Worm (Caenorhabditis elegans) whole organism, L2 larva: ENCODE data around the gene C44C10.12.

Experiments used
- R02D3.7 ChIP-seq: fragments of 150-350 bp; optimal IDR thresholded peaks from 2 replicates; lab custom pipeline; 2014; ENCODE audit warnings: missing biosample characterization, missing genetic modification characterization
- alr-1 ChIP-seq: fragments of 150-350 bp; optimal IDR thresholded peaks from 2 replicates; lab custom pipeline; 2014; ENCODE audit warnings: missing biosample characterization, missing genetic modification characterization
- fos-1 ChIP-seq: fragments of 150-350 bp; optimal IDR thresholded peaks from 2 replicates; lab custom pipeline; 2014; ENCODE audit warnings: missing biosample characterization, missing genetic modification characterization
- nhr-237 ChIP-seq: fragments of 150-350 bp; optimal IDR thresholded peaks from 2 replicates; lab custom pipeline; 2014; ENCODE audit warnings: missing biosample characterization, missing genetic modification characterization
- ztf-11 ChIP-seq: sonication (generic microtip); optimal IDR thresholded peaks from 2 replicates; lab custom pipeline; 2017; ENCODE audit warnings: missing biosample characterization, missing genetic modification characterization
- ztf-4 ChIP-seq: fragments of 150-350 bp; optimal IDR thresholded peaks from 2 replicates; lab custom pipeline; 2014; ENCODE audit warnings: missing biosample characterization, missing genetic modification characterization

DNA sequence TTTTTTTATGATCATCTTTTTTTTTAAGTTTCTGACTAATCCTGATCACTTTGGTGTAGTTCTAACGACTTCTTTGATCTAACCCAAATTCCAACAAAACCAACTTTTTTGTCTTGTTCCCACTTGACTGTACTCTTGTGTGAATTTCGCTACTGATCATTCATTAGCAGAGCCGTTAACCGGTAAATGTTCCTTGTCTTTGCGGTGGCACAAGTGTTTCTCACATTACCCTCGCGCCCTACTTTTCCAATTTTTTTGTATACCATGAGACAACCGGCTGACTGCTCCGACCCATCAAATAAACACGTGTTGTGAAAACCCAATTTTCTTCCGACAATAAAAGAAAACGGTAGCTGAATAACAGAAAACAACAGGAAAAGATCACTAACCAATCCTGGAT, 36.0 kb downstream of the C44C10.12 start:
- TF ChIP-seq nhr-237 (no peak), fos-1 (no peak), alr-1 (tag; lab: Kevin White, UChicago) (no peak), ztf-4 (no peak), R02D3.7 (tag; lab: Kevin White, UChicago) (no peak), ztf-11 (tag; lab: Kevin White, UChicago) (no peak)
